Worm (Caenorhabditis elegans) whole organism, late embryonic: Measurements from ENCODE around the gene C47D12.4.

Experiments
- F13H6.1 ChIP-seq: sonication (generic microtip); optimal IDR thresholded peaks from 2 replicates; lab custom pipeline; 2016; ENCODE audit warnings: missing genetic modification characterization, missing compliant biosample characterization
- K02D7.2 ChIP-seq: sonication (generic microtip); optimal IDR thresholded peaks from 2 replicates; lab custom pipeline; 2017; ENCODE audit warnings: mild to moderate bottlenecking, missing genetic modification characterization, missing compliant biosample characterization
- ceh-14 ChIP-seq: sonication (generic microtip); optimal IDR thresholded peaks from 2 replicates; lab custom pipeline; 2016; ENCODE audit warnings: missing genotype, missing genetic modification characterization, missing compliant biosample characterization
- ceh-18 ChIP-seq: sonication (generic microtip); optimal IDR thresholded peaks from 2 replicates; lab custom pipeline; 2016; ENCODE audit warnings: missing genetic modification characterization, missing compliant biosample characterization
- dve-1 ChIP-seq: sonication (generic microtip); optimal IDR thresholded peaks from 2 replicates; lab custom pipeline; 2017; ENCODE audit warnings: antibody characterized with exemption, mild to moderate bottlenecking, missing genetic modification characterization, missing compliant biosample characterization
- hlh-30 ChIP-seq: sonication (generic microtip); optimal IDR thresholded peaks from 2 replicates; lab custom pipeline; 2017; ENCODE audit warnings: antibody characterized with exemption, missing genetic modification characterization, missing compliant biosample characterization; ENCODE audit not compliant: insufficient read depth
- hlh-6 ChIP-seq: sonication (generic microtip); optimal IDR thresholded peaks from 2 replicates; lab custom pipeline; 2016; ENCODE audit warnings: missing genotype, missing genetic modification characterization, missing compliant biosample characterization
- lin-11 ChIP-seq: fragments of 200-800 bp; sonication (Bioruptor generic); optimal IDR thresholded peaks from 2 replicates; lab custom pipeline; 2018; ENCODE audit warnings: mild to moderate bottlenecking, missing genetic modification characterization, missing compliant biosample characterization
- nfya-1 ChIP-seq: sonication (generic microtip); optimal IDR thresholded peaks from 2 replicates; lab custom pipeline; 2017; ENCODE audit warnings: missing genetic modification characterization, mild to moderate bottlenecking, missing compliant biosample characterization, antibody characterized with exemption, moderate library complexity
- nhr-11 ChIP-seq: fragments of 150-350 bp; optimal IDR thresholded peaks from 2 replicates; lab custom pipeline; 2014; ENCODE audit warnings: missing biosample characterization, missing genetic modification characterization
- npax-4 ChIP-seq: sonication (generic microtip); optimal IDR thresholded peaks from 2 replicates; lab custom pipeline; 2016; ENCODE audit warnings: missing genetic modification characterization, missing compliant biosample characterization
- sox-2 ChIP-seq: fragments of 200-800 bp; sonication (Bioruptor generic); IDR thresholded peaks from 2 replicates; pipeline ENCODE4 v1.3.6; 2022; ENCODE audit warnings: missing genetic modification reagents, missing genetic modification characterization, missing compliant biosample characterization
- sox-4 ChIP-seq: sonication (generic microtip); optimal IDR thresholded peaks from 2 replicates; lab custom pipeline; 2017; ENCODE audit warnings: mild to moderate bottlenecking, missing genetic modification characterization, inconsistent platforms, missing compliant biosample characterization

- TF ChIP-seq nfya-1 (tag; lab: Kevin White, UChicago) = no peak
- TF ChIP-seq hlh-30 (tag; lab: Kevin White, UChicago) = no peak
- TF ChIP-seq nhr-11 (tag; lab: Kevin White, UChicago) = no peak
- no peak for TF ChIP-seq K02D7.2
- no peak for TF ChIP-seq sox-2 (GFP tag; lab: Robert Waterston, UW)
- TF ChIP-seq hlh-6 (tag; lab: Kevin White, UChicago) = no peak
- no peak for TF ChIP-seq ceh-18 (tag; lab: Kevin White, UChicago)
- no peak for TF ChIP-seq npax-4 (tag; lab: Kevin White, UChicago)
- no peak for TF ChIP-seq lin-11 (tag; lab: Kevin White, UChicago)
- TF ChIP-seq F13H6.1 (tag; lab: Kevin White, UChicago) = no peak
- no peak for TF ChIP-seq ceh-14 (tag; lab: Kevin White, UChicago)
- TF ChIP-seq sox-4 = no peak
- TF ChIP-seq dve-1 (tag; lab: Kevin White, UChicago) = no peak
Measured at ce11 chrII:11709464-11709863, 27.9 kb downstream of the C47D12.4 start, which contains the start of gene fcmt-1.
